Worm (Caenorhabditis elegans) whole organism, early embryonic: Measurements from ENCODE around the gene hpo-34.

ENCODE experiments used
- F13C5.2 ChIP-seq: sonication (generic microtip); optimal IDR thresholded peaks from 2 replicates; lab custom pipeline; 2017; ENCODE audit warnings: mild to moderate bottlenecking, missing genetic modification characterization, inconsistent platforms, missing compliant biosample characterization
- ama-1 ChIP-seq: fragments of 150-350 bp; optimal IDR thresholded peaks from 2 replicates; lab custom pipeline; 2014
- ceh-13 ChIP-seq: fragments of 200-800 bp; sonication (Bioruptor generic); optimal IDR thresholded peaks from 2 replicates; lab custom pipeline; 2018; ENCODE audit warnings: mild to moderate bottlenecking, missing genetic modification characterization, missing compliant biosample characterization
- ceh-36 ChIP-seq: sonication (generic microtip); optimal IDR thresholded peaks from 2 replicates; lab custom pipeline; 2016; ENCODE audit warnings: missing genetic modification characterization, inconsistent platforms, missing compliant biosample characterization
- ets-7 ChIP-seq: sonication (generic microtip); optimal IDR thresholded peaks from 2 replicates; lab custom pipeline; 2016; ENCODE audit warnings: missing genotype, missing genetic modification characterization, missing compliant biosample characterization
- hmbx-1 ChIP-seq: sonication (generic microtip); optimal IDR thresholded peaks from 2 replicates; lab custom pipeline; 2016; ENCODE audit warnings: mild to moderate bottlenecking, missing genetic modification characterization, missing compliant biosample characterization
- pes-1 ChIP-seq: fragments of 200-800 bp; sonication (Bioruptor generic); IDR thresholded peaks from 2 replicates; pipeline ENCODE4 v1.3.6; 2022; ENCODE audit warnings: missing genetic modification reagents, missing genetic modification characterization, missing compliant biosample characterization
- sea-1 ChIP-seq: fragments of 200-800 bp; sonication (Bioruptor generic); conservative IDR thresholded peaks from 2 replicates; pipeline ENCODE4 v1.3.6; 2022; ENCODE audit warnings: missing genetic modification characterization, missing compliant biosample characterization
- tbx-11 ChIP-seq: fragments of 200-800 bp; sonication (Bioruptor generic); IDR thresholded peaks from 2 replicates; pipeline ENCODE4 v1.3.6; 2022; ENCODE audit warnings: missing genetic modification characterization, missing compliant biosample characterization
- tra-4 ChIP-seq: sonication (generic microtip); optimal IDR thresholded peaks from 2 replicates; lab custom pipeline; 2017; ENCODE audit warnings: missing genetic modification characterization, missing compliant biosample characterization

DNA sequence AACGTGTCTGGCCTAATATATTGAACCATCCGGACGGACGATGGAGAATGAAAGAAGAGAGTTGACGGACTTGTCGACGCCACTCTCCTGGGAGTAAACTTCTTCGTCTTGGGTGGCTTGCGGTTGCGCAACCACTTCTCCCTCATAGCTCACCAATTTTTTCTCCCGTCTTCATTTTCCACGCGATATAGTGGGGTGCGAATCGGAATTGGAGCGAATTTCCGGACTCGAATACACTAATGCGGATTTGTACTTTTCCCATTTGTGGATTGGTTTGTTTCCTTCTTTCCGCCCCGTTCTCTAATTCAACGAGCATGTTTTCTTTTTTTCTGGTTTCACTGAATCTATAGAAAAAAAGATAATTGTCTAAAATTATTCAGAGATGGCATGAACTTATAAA lies 43.1 kb downstream of the hpo-34 start:
- no peak for TF ChIP-seq hmbx-1 (tag; lab: Kevin White, UChicago)
- TF ChIP-seq ama-1 (lab: Kevin White, UChicago) = no peak
- no peak for TF ChIP-seq ceh-13 (GFP tag; lab: Kevin White, UChicago)
- no peak for TF ChIP-seq ets-7 (tag; lab: Kevin White, UChicago)
- no peak for TF ChIP-seq tra-4 (tag; lab: Kevin White, UChicago)
- no peak for TF ChIP-seq F13C5.2 (tag; lab: Kevin White, UChicago)
- TF ChIP-seq pes-1 = no peak
- TF ChIP-seq tbx-11 (GFP tag; lab: Robert Waterston, UW) = no peak
- TF ChIP-seq sea-1 (GFP tag; lab: Robert Waterston, UW) = no peak
- TF ChIP-seq ceh-36 (tag; lab: Kevin White, UChicago) = no peak
